Fruit fly (Drosophila melanogaster) whole organism, prepupa: ENCODE data around the gene tkv.

Source experiments
- Blimp-1 ChIP-seq: fragments of 200-800 bp; sonication (Bioruptor generic); optimal IDR thresholded peaks from 3 replicates; lab custom pipeline; 2017; ENCODE audit warnings: missing biosample characterization, missing genetic modification characterization, mild to moderate bottlenecking, moderate library complexity, missing genetic modification reagents
- CG15336 ChIP-seq: fragments of 200-800 bp; sonication (Bioruptor generic); IDR thresholded peaks from 2 replicates; pipeline ENCODE4 v1.3.6; 2022; ENCODE audit warnings: missing biosample characterization, missing genetic modification characterization
- CG1621 ChIP-seq: fragments of 200-800 bp; sonication (Bioruptor generic); optimal IDR thresholded peaks from 3 replicates; lab custom pipeline; 2018; ENCODE audit warnings: missing biosample characterization, mild to moderate bottlenecking, missing genetic modification characterization
- CG16779 ChIP-seq: fragments of 200-800 bp; sonication (Bioruptor generic); optimal IDR thresholded peaks from 3 replicates; lab custom pipeline; 2017; ENCODE audit warnings: missing biosample characterization, mild to moderate bottlenecking, missing genetic modification characterization
- CG3032 ChIP-seq: fragments of 200-800 bp; optimal IDR thresholded peaks from 2 replicates; lab custom pipeline; 2019; ENCODE audit warnings: missing biosample characterization, mild to moderate bottlenecking, missing genetic modification characterization, moderate library complexity
- CG32006 ChIP-seq: fragments of 200-800 bp; sonication (Bioruptor generic); optimal IDR thresholded peaks from 3 replicates; lab custom pipeline; 2017; ENCODE audit warnings: missing biosample characterization, mild to moderate bottlenecking, missing genetic modification characterization
- CG4318 ChIP-seq: fragments of 200-800 bp; sonication (Bioruptor generic); optimal IDR thresholded peaks from 3 replicates; lab custom pipeline; 2017; ENCODE audit warnings: missing biosample characterization, mild to moderate bottlenecking, missing genetic modification characterization
- CG6163 ChIP-seq: fragments of 200-800 bp; sonication (Bioruptor generic); IDR thresholded peaks from 3 replicates; pipeline ENCODE4 v1.3.6; 2022; ENCODE audit warnings: missing biosample characterization, missing genetic modification characterization
- CG6276 ChIP-seq: fragments of 200-800 bp; sonication (Bioruptor generic); optimal IDR thresholded peaks from 2 replicates; lab custom pipeline; 2017; ENCODE audit warnings: missing biosample characterization, mild to moderate bottlenecking, missing genetic modification characterization
- CG6792 ChIP-seq: fragments of 200-800 bp; sonication (Bioruptor generic); optimal IDR thresholded peaks from 3 replicates; lab custom pipeline; 2016; ENCODE audit warnings: missing biosample characterization, missing genetic modification characterization
- CG6808 ChIP-seq: fragments of 200-800 bp; sonication (Bioruptor generic); optimal IDR thresholded peaks from 3 replicates; lab custom pipeline; 2017; ENCODE audit warnings: missing biosample characterization, missing genetic modification characterization, mild to moderate bottlenecking, moderate library complexity, missing genetic modification reagents
- CG7368 ChIP-seq: fragments of 200-800 bp; sonication (Bioruptor generic); optimal IDR thresholded peaks from 3 replicates; lab custom pipeline; 2016; ENCODE audit warnings: missing biosample characterization, missing genetic modification characterization
- CG8119 ChIP-seq: fragments of 200-800 bp; sonication (Bioruptor generic); IDR thresholded peaks from 3 replicates; pipeline ENCODE4 v1.3.6; 2022; ENCODE audit warnings: missing biosample characterization, missing genetic modification characterization
- CG8319 ChIP-seq: fragments of 200-800 bp; sonication (Bioruptor generic); optimal IDR thresholded peaks from 3 replicates; lab custom pipeline; 2016; ENCODE audit warnings: missing biosample characterization, missing genetic modification characterization
- CG8632 ChIP-seq: fragments of 200-800 bp; sonication (Bioruptor generic); optimal IDR thresholded peaks from 3 replicates; lab custom pipeline; 2016; ENCODE audit warnings: missing biosample characterization, missing genetic modification characterization
- Eip78C ChIP-seq: fragments of 200-800 bp; sonication (Bioruptor generic); peaks from one replicate; lab custom pipeline; 2016; ENCODE audit warnings: missing biosample characterization, missing genetic modification characterization
- Eip93F ChIP-seq: fragments of 200-800 bp; sonication (Bioruptor generic); optimal IDR thresholded peaks from 2 replicates; lab custom pipeline; 2016; ENCODE audit warnings: missing biosample characterization, mild to moderate bottlenecking, missing genetic modification characterization
- Gug ChIP-seq: fragments of 200-800 bp; sonication (Bioruptor generic); IDR thresholded peaks from 2 replicates; pipeline ENCODE4 v1.3.6; 2022; ENCODE audit warnings: missing biosample characterization, missing genetic modification characterization
- Hr38 ChIP-seq: sonication (Bioruptor generic); optimal IDR thresholded peaks from 2 replicates; lab custom pipeline; 2016; ENCODE audit warnings: missing biosample characterization, missing genetic modification characterization
- Hr39 ChIP-seq: fragments of 200-800 bp; sonication (Bioruptor generic); optimal IDR thresholded peaks from 2 replicates; lab custom pipeline; 2016; ENCODE audit warnings: missing biosample characterization, missing genetic modification characterization
- Hr4 ChIP-seq: fragments of 200-800 bp; sonication (Bioruptor generic); optimal IDR thresholded peaks from 3 replicates; lab custom pipeline; 2016; ENCODE audit warnings: missing biosample characterization, missing genetic modification characterization
- Lpt ChIP-seq: fragments of 200-800 bp; sonication (Bioruptor generic); optimal IDR thresholded peaks from 3 replicates; lab custom pipeline; 2016; ENCODE audit warnings: missing biosample characterization, missing genetic modification characterization
- Met ChIP-seq: fragments of 200-800 bp; sonication (Bioruptor generic); optimal IDR thresholded peaks from 3 replicates; lab custom pipeline; 2016; ENCODE audit warnings: missing biosample characterization, missing genetic modification characterization
- Smox ChIP-seq: fragments of 200-800 bp; sonication (Bioruptor generic); optimal IDR thresholded peaks from 3 replicates; lab custom pipeline; 2016; ENCODE audit warnings: missing biosample characterization, missing genetic modification characterization
- Sox102F ChIP-seq: fragments of 200-800 bp; sonication (Bioruptor generic); optimal IDR thresholded peaks from 2 replicates; lab custom pipeline; 2016; ENCODE audit warnings: missing biosample characterization, mild to moderate bottlenecking, missing genetic modification characterization
- acj6 ChIP-seq: fragments of 200-800 bp; sonication (Bioruptor generic); optimal IDR thresholded peaks from 3 replicates; lab custom pipeline; 2016; ENCODE audit warnings: missing biosample characterization, missing genetic modification characterization
- cyc ChIP-seq: fragments of 200-800 bp; sonication (Bioruptor generic); optimal IDR thresholded peaks from 3 replicates; lab custom pipeline; 2016; ENCODE audit warnings: missing biosample characterization, missing genetic modification characterization
- dac ChIP-seq: fragments of 200-800 bp; sonication (Bioruptor generic); optimal IDR thresholded peaks from 2 replicates; lab custom pipeline; 2017; ENCODE audit warnings: missing biosample characterization, mild to moderate bottlenecking, missing genetic modification characterization
- fd59A ChIP-seq: fragments of 200-800 bp; sonication (Bioruptor generic); optimal IDR thresholded peaks from 2 replicates; lab custom pipeline; 2017; ENCODE audit warnings: missing biosample characterization, mild to moderate bottlenecking, missing genetic modification characterization, missing genetic modification reagents
- fd85E ChIP-seq: fragments of 200-800 bp; sonication (Bioruptor generic); optimal IDR thresholded peaks from 3 replicates; lab custom pipeline; 2016; ENCODE audit warnings: missing biosample characterization, missing genetic modification characterization
- fkh ChIP-seq: fragments of 200-800 bp; sonication (Bioruptor generic); optimal IDR thresholded peaks from 3 replicates; lab custom pipeline; 2017; ENCODE audit warnings: missing biosample characterization, mild to moderate bottlenecking, missing genetic modification characterization, moderate library complexity
- net ChIP-seq: fragments of 200-800 bp; sonication (Bioruptor generic); optimal IDR thresholded peaks from 3 replicates; lab custom pipeline; 2016; ENCODE audit warnings: missing biosample characterization, missing genetic modification characterization
- salr ChIP-seq, 2 experiments: fragments of 200-800 bp; sonication (Bioruptor generic); optimal IDR thresholded peaks; 3 replicates each; lab custom pipeline; 2016 to 2018; ENCODE audit warnings: missing biosample characterization in 2 of 2, missing genetic modification characterization in 2 of 2, mild to moderate bottlenecking in 1 of 2
- spab ChIP-seq: fragments of 200-800 bp; sonication (Bioruptor generic); optimal IDR thresholded peaks from 2 replicates; lab custom pipeline; 2017; ENCODE audit warnings: missing biosample characterization, mild to moderate bottlenecking, missing genetic modification characterization, missing genetic modification reagents
- ss ChIP-seq, 2 experiments: fragments of 200-800 bp; sonication (Bioruptor generic); optimal IDR thresholded peaks; 2 replicates in 1 of 2; 3 replicates in 1 of 2; lab custom pipeline; 2017 to 2018; ENCODE audit warnings: mild to moderate bottlenecking in 2 of 2, missing biosample characterization in 2 of 2, missing genetic modification characterization in 2 of 2, moderate library complexity in 1 of 2
- svp ChIP-seq: fragments of 200-800 bp; sonication (Bioruptor generic); peaks from one replicate; lab custom pipeline; 2016; ENCODE audit warnings: missing biosample characterization, missing genetic modification characterization

The tkv gene

dm6 chr2L:5236346-5236809, 34.8 kb downstream of the tkv start (continued):
- TF ChIP-seq Eip78C, result peak; percentile 62
- no peak for TF ChIP-seq CG4318 (GFP tag; lab: Kevin White, UChicago)
- no peak for TF ChIP-seq CG16779 (tag; lab: Kevin White, UChicago)
- no peak for TF ChIP-seq fkh (GFP tag; lab: Kevin White, UChicago)
- no peak for TF ChIP-seq CG8632 (GFP tag; lab: Kevin White, UChicago)
- no peak for TF ChIP-seq Sox102F (GFP tag; lab: Kevin White, UChicago)
- TF ChIP-seq salr (GFP tag; optimal IDR thresholded peaks at IDR 0.05; lab: Kevin White, UChicago), result peak in 1 of 2 experiments; percentile 3
- no peak for TF ChIP-seq cyc (GFP tag; lab: Kevin White, UChicago)
- no peak for TF ChIP-seq CG3032 (tag; lab: Kevin White, UChicago)
- TF ChIP-seq Lpt (GFP tag; lab: Kevin White, UChicago), result no peak
- no peak for TF ChIP-seq spab (GFP tag; lab: Kevin White, UChicago)
- TF ChIP-seq Eip93F (GFP tag; lab: Kevin White, UChicago), result no peak
- no peak for TF ChIP-seq Met (GFP tag; lab: Kevin White, UChicago)
- TF ChIP-seq acj6 (GFP tag; lab: Kevin White, UChicago), result no peak
- no peak for TF ChIP-seq fd85E (GFP tag; lab: Kevin White, UChicago)
- TF ChIP-seq CG8319 (GFP tag; lab: Kevin White, UChicago), result no peak
- no peak for TF ChIP-seq Smox (GFP tag; lab: Kevin White, UChicago)
- TF ChIP-seq svp, result no peak

dm6 chr2L:5234714-5235298, 36.4 kb downstream of the tkv start:
- no peak for TF ChIP-seq CG32006
- no peak for TF ChIP-seq CG7368 (GFP tag; lab: Kevin White, UChicago)
- TF ChIP-seq CG6163 (GFP tag; lab: Robert Waterston, UW), result no peak
- TF ChIP-seq CG3032 (tag; lab: Kevin White, UChicago), result no peak
- no peak for TF ChIP-seq Hr4 (GFP tag; lab: Kevin White, UChicago)
- TF ChIP-seq dac (GFP tag; lab: Kevin White, UChicago), result no peak
- no peak for TF ChIP-seq Sox102F (GFP tag; lab: Kevin White, UChicago)
- TF ChIP-seq Smox (GFP tag; lab: Kevin White, UChicago), result no peak
- no peak for TF ChIP-seq fd59A (GFP tag; lab: Kevin White, UChicago)
- no peak for TF ChIP-seq spab (GFP tag; lab: Kevin White, UChicago)
- TF ChIP-seq CG6808 (GFP tag; lab: Kevin White, UChicago), result peak; percentile 2
- peak; percentile 29 to 42 for TF ChIP-seq ss (GFP tag; optimal IDR thresholded peaks at IDR 0.05; lab: Kevin White, UChicago)
- no peak for TF ChIP-seq CG6792 (GFP tag; lab: Kevin White, UChicago)
- no peak for TF ChIP-seq Hr38 (GFP tag; lab: Kevin White, UChicago)
- peak; percentile 19 for TF ChIP-seq fkh (GFP tag; lab: Kevin White, UChicago)
- TF ChIP-seq Eip93F (GFP tag; lab: Kevin White, UChicago), result no peak
- TF ChIP-seq CG6276 (GFP tag; lab: Kevin White, UChicago), result no peak
- no peak for TF ChIP-seq Gug (GFP tag; lab: Robert Waterston, UW)
- no peak for TF ChIP-seq CG8119 (GFP tag; lab: Robert Waterston, UW)
- TF ChIP-seq svp, result no peak

DNA sequence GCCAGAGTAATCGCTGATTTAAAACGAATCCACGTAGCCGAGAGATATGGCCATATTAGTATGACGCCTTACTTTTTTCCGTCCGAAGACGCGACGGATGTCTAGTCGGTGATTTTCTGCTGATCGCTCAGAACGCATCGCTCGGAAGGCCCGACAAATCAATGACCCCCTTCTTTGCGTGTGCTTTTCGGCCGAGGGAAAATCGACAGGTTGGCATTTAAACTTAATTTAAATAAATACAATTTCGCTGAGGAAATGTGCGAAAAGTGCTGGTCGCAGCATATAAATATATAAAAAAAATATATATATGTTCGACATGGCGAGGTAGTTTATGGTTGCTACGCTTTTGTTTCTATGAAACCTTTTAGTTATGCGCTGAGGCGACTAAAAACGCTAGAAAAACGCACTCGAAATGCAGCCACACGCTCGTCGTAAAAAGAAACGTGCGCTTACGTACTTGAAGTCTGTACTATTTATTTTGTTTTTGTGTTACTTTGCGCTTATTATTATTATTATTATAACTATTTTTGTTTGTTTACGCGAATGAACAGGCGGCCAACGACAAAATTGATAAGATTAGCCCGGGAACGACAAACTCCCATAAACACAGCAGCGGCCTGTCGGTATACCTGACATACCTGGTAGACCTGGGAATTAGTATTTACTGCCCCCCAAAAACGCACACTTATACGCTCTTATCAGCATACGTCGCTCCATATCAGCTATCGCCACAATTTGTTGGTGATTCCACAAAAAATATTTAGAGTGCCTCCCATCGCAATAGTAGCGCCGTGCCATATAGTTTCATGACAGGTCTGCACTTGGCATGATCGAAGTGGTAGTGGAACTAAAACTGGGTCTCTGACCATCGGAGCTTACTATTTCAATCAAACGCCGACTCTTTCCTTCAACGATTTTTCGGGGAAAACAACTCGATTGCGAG, 37.9 kb downstream of the tkv start:
- TF ChIP-seq Eip78C (no peak), CG6276 (GFP tag; lab: Kevin White, UChicago) (no peak), fkh (GFP tag; lab: Kevin White, UChicago) (peak; percentile 77)

DNA sequence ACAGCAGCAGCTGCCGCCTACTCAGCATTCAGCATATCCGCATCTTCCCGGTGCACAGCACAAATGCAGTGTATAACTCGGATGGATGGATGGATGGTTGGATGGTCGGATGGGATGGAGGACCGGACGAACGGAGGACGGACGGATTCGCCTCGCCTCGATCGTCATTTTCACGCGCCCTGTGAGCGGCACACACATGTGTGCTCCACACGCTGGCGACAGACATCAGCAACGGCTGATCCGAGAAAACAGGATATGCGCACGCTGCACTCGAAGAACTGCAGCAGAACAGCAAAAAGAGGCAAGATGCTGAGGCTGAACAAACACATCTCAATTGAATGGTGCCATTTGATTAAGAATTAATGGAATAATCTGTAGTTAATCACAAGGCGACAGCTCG, 39.0 kb downstream of the tkv start:
- TF ChIP-seq CG8632 (GFP tag; lab: Kevin White, UChicago), result no peak
- no peak for TF ChIP-seq cyc (GFP tag; lab: Kevin White, UChicago)
- TF ChIP-seq CG6163 (GFP tag; lab: Robert Waterston, UW), result 0 out of 3 replicates have a peak, but pooled peaks have one; percentile 29
- no peak for TF ChIP-seq Gug (GFP tag; lab: Robert Waterston, UW)
- TF ChIP-seq CG16779 (tag; lab: Kevin White, UChicago), result no peak
- TF ChIP-seq Lpt (GFP tag; lab: Kevin White, UChicago), result no peak
- TF ChIP-seq CG15336 (GFP tag; lab: Robert Waterston, UW), result no peak
- TF ChIP-seq svp, result no peak
- no peak for TF ChIP-seq dac (GFP tag; lab: Kevin White, UChicago)
- TF ChIP-seq CG1621 (tag; lab: Kevin White, UChicago), result peak; percentile 21
- peak; percentile 57 for TF ChIP-seq Eip78C
- peak; percentile 14 for TF ChIP-seq net (GFP tag; lab: Kevin White, UChicago)
- no peak for TF ChIP-seq Blimp-1 (GFP tag; lab: Kevin White, UChicago)
- no peak for TF ChIP-seq Hr39 (GFP tag; lab: Kevin White, UChicago)
- TF ChIP-seq fd59A (GFP tag; lab: Kevin White, UChicago), result no peak
